Fruit fly (Drosophila melanogaster) whole organism, embryonic: ENCODE data around the gene ast.
A peak's percentile ranks its signal among the peaks of the same experiment; 100 is the strongest.

ENCODE experiments used
- Abd-B ChIP-seq: fragments of 200-800 bp; sonication (Bioruptor generic); optimal IDR thresholded peaks from 2 replicates; lab custom pipeline; 2018; ENCODE audit warnings: missing biosample characterization, mild to moderate bottlenecking, missing genetic modification characterization, moderate library complexity
- Awh ChIP-seq: fragments of 200-800 bp; sonication (Bioruptor generic); IDR thresholded peaks from 2 replicates; pipeline ENCODE4, ENCODE4 v1.3.6; 2022; ENCODE audit warnings: missing biosample characterization, missing genetic modification characterization
- Bdp1 ChIP-seq: fragments of 200-800 bp; sonication (Bioruptor generic); optimal IDR thresholded peaks from 3 replicates; lab custom pipeline; 2016; ENCODE audit warnings: missing biosample characterization, missing genetic modification characterization
- CG1024 ChIP-seq: fragments of 200-800 bp; sonication (Bioruptor generic); IDR thresholded peaks from 2 replicates; pipeline ENCODE4 v1.3.6; 2022; ENCODE audit warnings: missing biosample characterization, missing genetic modification characterization
- CG12155 ChIP-seq: fragments of 200-800 bp; sonication (Bioruptor generic); optimal IDR thresholded peaks from 3 replicates; lab custom pipeline; 2016; ENCODE audit warnings: missing biosample characterization, missing genetic modification characterization
- CG12391 ChIP-seq: fragments of 200-800 bp; sonication (Bioruptor generic); optimal IDR thresholded peaks from 3 replicates; lab custom pipeline; 2018; ENCODE audit warnings: missing biosample characterization, mild to moderate bottlenecking, missing genetic modification characterization, moderate library complexity
- CG12942 ChIP-seq: fragments of 200-800 bp; sonication (Bioruptor generic); optimal IDR thresholded peaks from 3 replicates; lab custom pipeline; 2016; ENCODE audit warnings: missing biosample characterization, missing genetic modification characterization
- CG13775 ChIP-seq: fragments of 200-800 bp; sonication (Bioruptor generic); optimal IDR thresholded peaks from 3 replicates; lab custom pipeline; 2017; ENCODE audit warnings: missing biosample characterization, mild to moderate bottlenecking, missing genetic modification characterization
- CG14014 ChIP-seq: fragments of 200-800 bp; sonication (Bioruptor generic); IDR thresholded peaks from 2 replicates; pipeline ENCODE4 v1.3.6; 2022; ENCODE audit warnings: missing biosample characterization, missing genetic modification characterization
- CG14441 ChIP-seq: fragments of 200-800 bp; sonication (Bioruptor generic); IDR thresholded peaks from 2 replicates; pipeline ENCODE4 v1.3.6; 2022; ENCODE audit warnings: missing biosample characterization, missing genetic modification characterization
- CG14965 ChIP-seq: fragments of 200-800 bp; sonication (Bioruptor generic); optimal IDR thresholded peaks from 2 replicates; lab custom pipeline; 2016; ENCODE audit warnings: missing biosample characterization, missing genetic modification characterization, borderline replicate concordance
- CG1602 ChIP-seq: fragments of 200-800 bp; sonication (Bioruptor generic); optimal IDR thresholded peaks from 3 replicates; lab custom pipeline; 2016; ENCODE audit warnings: missing biosample characterization, missing genetic modification characterization
- CG1603 ChIP-seq: fragments of 200-800 bp; sonication (Bioruptor generic); optimal IDR thresholded peaks from 2 replicates; lab custom pipeline; 2019; ENCODE audit warnings: missing biosample characterization, mild to moderate bottlenecking, missing genetic modification characterization, moderate library complexity
- CG2712 ChIP-seq: fragments of 200-800 bp; optimal IDR thresholded peaks from 3 replicates; lab custom pipeline; 2019; ENCODE audit warnings: missing biosample characterization, mild to moderate bottlenecking, missing genetic modification characterization, moderate library complexity
- CG31388 ChIP-seq: fragments of 200-800 bp; sonication (Bioruptor generic); optimal IDR thresholded peaks from 2 replicates; lab custom pipeline; 2016; ENCODE audit warnings: missing biosample characterization, missing genetic modification characterization
- CG34376 ChIP-seq: fragments of 200-800 bp; sonication (Bioruptor generic); optimal IDR thresholded peaks from 2 replicates; lab custom pipeline; 2018; ENCODE audit warnings: missing biosample characterization, mild to moderate bottlenecking, missing genetic modification characterization
- CG34422 ChIP-seq: fragments of 200-800 bp; sonication (Bioruptor generic); IDR thresholded peaks from 3 replicates; pipeline ENCODE4 v1.3.6; 2022; ENCODE audit warnings: missing biosample characterization, missing genetic modification characterization
- CG43689 ChIP-seq: fragments of 200-800 bp; sonication (Bioruptor generic); IDR thresholded peaks from 2 replicates; pipeline ENCODE4 v1.3.6; 2022; ENCODE audit warnings: missing biosample characterization, missing genetic modification characterization
- CG4424 ChIP-seq: fragments of 200-800 bp; sonication (Bioruptor generic); optimal IDR thresholded peaks from 3 replicates; lab custom pipeline; 2016; ENCODE audit warnings: missing biosample characterization, missing genetic modification characterization
- CG7928 ChIP-seq: fragments of 200-800 bp; sonication (Bioruptor generic); optimal IDR thresholded peaks from 2 replicates; lab custom pipeline; 2017; ENCODE audit warnings: missing biosample characterization, mild to moderate bottlenecking, missing genetic modification characterization
- CG8765 ChIP-seq: fragments of 200-800 bp; sonication (Bioruptor generic); IDR thresholded peaks from 2 replicates; pipeline ENCODE4 v1.3.6; 2022; ENCODE audit warnings: missing biosample characterization, missing genetic modification characterization
- Dfd ChIP-seq, 2 experiments: fragments of >200 bp; optimal IDR thresholded peaks; 2 replicates each; lab custom pipeline; 2017; ENCODE audit warnings: missing biosample characterization in 2 of 2, missing genetic modification characterization in 2 of 2
- Fer3 ChIP-seq: fragments of 200-800 bp; sonication (Bioruptor generic); optimal IDR thresholded peaks from 2 replicates; lab custom pipeline; 2018; ENCODE audit warnings: missing biosample characterization, mild to moderate bottlenecking, missing genetic modification characterization, moderate library complexity
- Gug ChIP-seq: fragments of 200-800 bp; sonication (Bioruptor generic); IDR thresholded peaks from 4 replicates; pipeline ENCODE4 v1.3.6; 2022; ENCODE audit warnings: missing biosample characterization, missing genetic modification characterization
- H2.0 ChIP-seq: fragments of 200-800 bp; sonication (Bioruptor generic); IDR thresholded peaks from 2 replicates; pipeline ENCODE4 v1.3.6; 2022; ENCODE audit warnings: missing biosample characterization, missing genetic modification characterization
- HLH4C ChIP-seq: fragments of 200-800 bp; sonication (Bioruptor generic); IDR thresholded peaks from 3 replicates; pipeline ENCODE4 v1.3.6; 2022; ENCODE audit warnings: missing biosample characterization, missing genetic modification characterization; ENCODE audit not compliant: partially characterized antibody
- Hand ChIP-seq: fragments of 200-800 bp; sonication (Bioruptor generic); optimal IDR thresholded peaks from 2 replicates; lab custom pipeline; 2017; ENCODE audit warnings: mild to moderate bottlenecking, missing biosample characterization, missing genetic modification reagents, missing genetic modification characterization
- Hr3 ChIP-seq: fragments of 200-800 bp; sonication (Bioruptor generic); optimal IDR thresholded peaks from 3 replicates; lab custom pipeline; 2016; ENCODE audit warnings: missing biosample characterization, missing genetic modification characterization
- Lhr ChIP-seq: fragments of 200-800 bp; sonication (Bioruptor generic); optimal IDR thresholded peaks from 3 replicates; lab custom pipeline; 2017; ENCODE audit warnings: mild to moderate bottlenecking, missing biosample characterization, missing genetic modification reagents, missing genetic modification characterization
- Lim3 ChIP-seq: fragments of 200-800 bp; sonication (Bioruptor generic); IDR thresholded peaks from 2 replicates; pipeline ENCODE4 v1.3.6; 2022; ENCODE audit warnings: missing biosample characterization, missing genetic modification characterization
- Oli ChIP-seq: fragments of 200-800 bp; sonication (Bioruptor generic); optimal IDR thresholded peaks from 2 replicates; lab custom pipeline; 2018; ENCODE audit warnings: missing biosample characterization, mild to moderate bottlenecking, missing genetic modification characterization, moderate library complexity
- Scr ChIP-seq: fragments of 200-800 bp; sonication (Bioruptor generic); IDR thresholded peaks from 2 replicates; pipeline ENCODE4 v1.3.6; 2022; ENCODE audit warnings: missing biosample characterization, missing genetic modification characterization; ENCODE audit not compliant: partially characterized antibody
- aop ChIP-seq: fragments of 200-800 bp; sonication (Bioruptor generic); IDR thresholded peaks from 2 replicates; pipeline ENCODE4 v1.3.6; 2022; ENCODE audit warnings: missing biosample characterization, missing genetic modification characterization
- bsh ChIP-seq, 2 experiments: fragments of 200-800 bp; sonication (Bioruptor generic); optimal IDR thresholded peaks; 2 replicates each; lab custom pipeline; 2017 to 2018; ENCODE audit warnings: mild to moderate bottlenecking in 2 of 2, missing biosample characterization in 2 of 2, missing genetic modification characterization in 2 of 2, moderate library complexity in 1 of 2
- chinmo ChIP-seq: fragments of 200-800 bp; sonication (Bioruptor generic); IDR thresholded peaks from 4 replicates; pipeline ENCODE4 v1.3.6; 2022; ENCODE audit warnings: missing biosample characterization, missing genetic modification characterization; ENCODE audit not compliant: partially characterized antibody
- crc ChIP-seq: fragments of 200-800 bp; sonication (Bioruptor generic); optimal IDR thresholded peaks from 2 replicates; lab custom pipeline; 2016; ENCODE audit warnings: missing biosample characterization, missing genetic modification characterization
- dati ChIP-seq: fragments of 200-800 bp; sonication (Bioruptor generic); IDR thresholded peaks from 2 replicates; pipeline ENCODE4 v1.3.6; 2022; ENCODE audit warnings: missing biosample characterization, missing genetic modification characterization
- dm ChIP-seq: fragments of 200-800 bp; sonication (Bioruptor generic); optimal IDR thresholded peaks from 3 replicates; lab custom pipeline; 2016; ENCODE audit warnings: missing biosample characterization, missing genetic modification characterization
- fu2 ChIP-seq: fragments of 200-800 bp; sonication (Bioruptor generic); optimal IDR thresholded peaks from 2 replicates; lab custom pipeline; 2016; ENCODE audit warnings: missing biosample characterization, missing genetic modification characterization
- lov ChIP-seq, 2 experiments: fragments of 200-800 bp in 1 of 2; fragments of >200 bp in 1 of 2; sonication (Bioruptor generic) in 1 of 2; IDR thresholded peaks in 1 of 2; optimal IDR thresholded peaks in 1 of 2; 2 replicates in 1 of 2; 3 replicates in 1 of 2; pipeline versions ENCODE4 v1.3.6 to Lab custom; 2017 to 2022; ENCODE audit warnings: missing biosample characterization in 1 of 2, missing genetic modification characterization in 1 of 2
- mld ChIP-seq: fragments of 200-800 bp; sonication (Bioruptor generic); IDR thresholded peaks from 3 replicates; pipeline ENCODE4 v1.3.6; 2022; ENCODE audit warnings: missing biosample characterization, missing genetic modification characterization; ENCODE audit not compliant: partially characterized antibody
- sens-2 ChIP-seq: fragments of 200-800 bp; sonication (Bioruptor generic); IDR thresholded peaks from 2 replicates; pipeline ENCODE4 v1.3.6; 2022; ENCODE audit warnings: missing biosample characterization, missing genetic modification characterization
- shn ChIP-seq: fragments of 200-800 bp; sonication (Bioruptor generic); optimal IDR thresholded peaks from 3 replicates; lab custom pipeline; 2016; ENCODE audit warnings: missing biosample characterization, missing genetic modification characterization
- sqz ChIP-seq: fragments of 200-800 bp; sonication (Bioruptor generic); optimal IDR thresholded peaks from 3 replicates; lab custom pipeline; 2018; ENCODE audit warnings: missing biosample characterization, mild to moderate bottlenecking, missing genetic modification characterization
- tgo ChIP-seq: fragments of 200-800 bp; sonication (Bioruptor generic); IDR thresholded peaks from 3 replicates; pipeline ENCODE4 v1.3.6; 2022; ENCODE audit warnings: missing biosample characterization, missing genetic modification characterization
- trem ChIP-seq: fragments of 200-800 bp; optimal IDR thresholded peaks from 3 replicates; lab custom pipeline; 2019; ENCODE audit warnings: missing biosample characterization, mild to moderate bottlenecking, missing genetic modification characterization, moderate library complexity
- vfl ChIP-seq: fragments of 200-800 bp; sonication (Bioruptor generic); optimal IDR thresholded peaks from 2 replicates; lab custom pipeline; 2016; ENCODE audit warnings: missing biosample characterization, missing genetic modification characterization
- wdn ChIP-seq: fragments of 200-800 bp; sonication (Bioruptor generic); IDR thresholded peaks from 2 replicates; pipeline ENCODE4 v1.3.6; 2022; ENCODE audit warnings: missing biosample characterization, missing genetic modification characterization
- zfh1 ChIP-seq: fragments of 200-800 bp; sonication (Bioruptor generic); IDR thresholded peaks from 3 replicates; pipeline ENCODE4 v1.3.6; 2022; ENCODE audit warnings: missing biosample characterization, missing genetic modification characterization

ast gene

dm6 chr2L:1062473-1063363 lies 15.0 kb upstream of the ast start (continued):
- TF ChIP-seq crc (GFP tag; lab: Kevin White, UChicago), result no peak
- TF ChIP-seq CG12391 (tag; lab: Kevin White, UChicago), result peak; percentile 66
- no peak for TF ChIP-seq Fer3 (tag; lab: Kevin White, UChicago)
- no peak for TF ChIP-seq Hand (GFP tag; lab: Kevin White, UChicago)
- no peak for TF ChIP-seq aop (GFP tag; lab: Robert Waterston, UW)
- no peak for TF ChIP-seq Lhr (GFP tag; lab: Kevin White, UChicago)
- no peak for TF ChIP-seq Gug
- peak; percentile 41 for TF ChIP-seq CG1603 (tag; lab: Kevin White, UChicago)
- TF ChIP-seq dati (GFP tag; lab: Robert Waterston, UW), result no peak
- no peak for TF ChIP-seq CG1602 (GFP tag; lab: Kevin White, UChicago)
- TF ChIP-seq Lim3, result no peak
- TF ChIP-seq chinmo (GFP tag; lab: Robert Waterston, UW), result no peak
- TF ChIP-seq CG7928 (GFP tag; lab: Kevin White, UChicago), result no peak
- TF ChIP-seq CG43689 (GFP tag; lab: Robert Waterston, UW), result no peak
- TF ChIP-seq CG13775 (GFP tag; lab: Kevin White, UChicago), result peak; percentile 36
- no peak for TF ChIP-seq wdn (GFP tag; lab: Robert Waterston, UW)
- peak; percentile 64 for TF ChIP-seq Oli (tag; lab: Kevin White, UChicago)
- no peak for TF ChIP-seq Scr
- TF ChIP-seq trem (tag; lab: Kevin White, UChicago), result peak; percentile 60
- no peak for TF ChIP-seq vfl (GFP tag; lab: Kevin White, UChicago)
- TF ChIP-seq tgo (GFP tag; lab: Robert Waterston, UW), result no peak
- no peak for TF ChIP-seq CG1024
- no peak for TF ChIP-seq CG31388 (GFP tag; lab: Kevin White, UChicago)
- TF ChIP-seq Awh (GFP tag; lab: Robert Waterston, UW), result 0 out of 2 replicates have a peak, but pooled peaks have one; percentile 39
- no peak for TF ChIP-seq Bdp1 (GFP tag; lab: Kevin White, UChicago)
- TF ChIP-seq sens-2 (GFP tag; lab: Robert Waterston, UW), result no peak
- TF ChIP-seq lov (optimal IDR thresholded peaks at IDR 0.05; lab: Kevin White, UChicago), result no peak
- no peak for TF ChIP-seq lov (GFP tag; IDR thresholded peaks at IDR 0.05; lab: Robert Waterston, UW)
- TF ChIP-seq bsh (GFP tag; optimal IDR thresholded peaks at IDR 0.05; lab: Kevin White, UChicago), result peak in 1 of 2 experiments; percentile 48
- TF ChIP-seq shn (GFP tag; lab: Kevin White, UChicago), result no peak
- no peak for TF ChIP-seq H2.0 (GFP tag; lab: Robert Waterston, UW)
- TF ChIP-seq sqz, result no peak
- TF ChIP-seq CG14965 (GFP tag; lab: Kevin White, UChicago), result no peak
- TF ChIP-seq mld (GFP tag; lab: Robert Waterston, UW), result no peak
- no peak for TF ChIP-seq CG14441 (GFP tag; lab: Robert Waterston, UW)
- TF ChIP-seq fu2 (GFP tag; lab: Kevin White, UChicago), result no peak
- no peak for TF ChIP-seq CG34376 (GFP tag; lab: Kevin White, UChicago)
- no peak for TF ChIP-seq CG8765 (GFP tag; lab: Robert Waterston, UW)
- TF ChIP-seq Abd-B, result peak; percentile 2
- TF ChIP-seq dm (GFP tag; lab: Kevin White, UChicago), result no peak
- TF ChIP-seq zfh1 (GFP tag; lab: Robert Waterston, UW), result peak; percentile 37; the same call in 1 of the 3 replicates
- peak; percentile 39 for TF ChIP-seq CG12155
- no peak for TF ChIP-seq CG12942 (GFP tag; lab: Kevin White, UChicago)
- TF ChIP-seq CG34422 (GFP tag; lab: Robert Waterston, UW), result no peak
- peak; percentile 68 for TF ChIP-seq CG4424 (GFP tag; lab: Kevin White, UChicago)
- TF ChIP-seq HLH4C (GFP tag; lab: Robert Waterston, UW), result no peak
- TF ChIP-seq CG14014, result no peak
- TF ChIP-seq Dfd (GFP tag; optimal IDR thresholded peaks at IDR 0.05; lab: Kevin White, UChicago), result no peak
- peak; percentile 73 for TF ChIP-seq CG2712 (tag; lab: Kevin White, UChicago)
- peak; percentile 22 for TF ChIP-seq Hr3
